Fruit fly (Drosophila melanogaster): ENCODE measurements around the gene CG13933.

DNA sequence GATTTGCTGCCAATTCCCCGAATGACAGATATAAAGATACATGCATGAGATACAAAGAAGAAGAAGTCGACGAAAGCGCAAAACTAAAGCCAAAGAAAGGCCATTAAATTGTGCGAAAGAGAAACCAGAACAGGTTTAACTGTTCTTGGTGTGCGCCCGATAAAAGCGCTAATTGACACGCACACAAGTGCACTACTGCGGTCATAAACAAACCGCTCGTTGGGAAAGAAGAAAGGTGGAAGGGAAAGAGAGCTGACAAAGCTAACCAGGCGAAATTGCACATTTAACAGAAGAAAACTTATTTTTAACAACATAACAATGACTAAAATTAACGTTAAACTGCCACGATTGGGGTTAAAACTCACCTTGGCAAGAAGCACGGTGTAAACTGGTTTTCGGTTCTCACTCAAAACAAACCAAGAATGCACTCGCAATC lies 44.8 kb downstream of the CG13933 start:
- TF ChIP-seq lola (GFP tag; optimal IDR thresholded peaks at IDR 0.05) (no peak), her (GFP tag; optimal IDR thresholded peaks at IDR 0.05) (no peak), schlank (tag; optimal IDR thresholded peaks at IDR 0.05) (no peak), CG14965 (GFP tag; optimal IDR thresholded peaks at IDR 0.05; ENCODE audit: borderline replicate concordance) (no peak), zen (tag; optimal IDR thresholded peaks at IDR 0.05) (no peak), CG10267 (tag; optimal IDR thresholded peaks at IDR 0.05) (no peak), disco-r (GFP tag; optimal IDR thresholded peaks at IDR 0.05) (no peak), BEAF-32 (GFP tag; optimal IDR thresholded peaks at IDR 0.05) (no peak), yki (optimal IDR thresholded peaks at IDR 0.05) (no peak), CG4707 (GFP tag; optimal IDR thresholded peaks at IDR 0.05) (no peak), btn (GFP tag; optimal IDR thresholded peaks at IDR 0.05) (no peak), CG11247 (GFP tag; IDR thresholded peaks at IDR 0.05) (no peak)
